Fruit fly (Drosophila melanogaster) Kc167 (cell line): Measurements from ENCODE around the gene Sas10.

Experiments used
- Myc ChIP-seq: fragments of >200 bp; optimal IDR thresholded peaks from 2 replicates; lab custom pipeline; 2017; ENCODE audit warnings: missing external identifiers
- Sin3A ChIP-seq: fragments of >200 bp; optimal IDR thresholded peaks from 2 replicates; lab custom pipeline; 2018; ENCODE audit warnings: missing external identifiers
- h ChIP-seq: fragments of >200 bp; optimal IDR thresholded peaks from 3 replicates; lab custom pipeline; 2018; ENCODE audit warnings: missing external identifiers
- insv ChIP-seq: fragments of >200 bp; optimal IDR thresholded peaks from 3 replicates; lab custom pipeline; 2018; ENCODE audit warnings: missing external identifiers
- psq ChIP-seq: fragments of >200 bp; optimal IDR thresholded peaks from 2 replicates; lab custom pipeline; 2017; ENCODE audit warnings: missing external identifiers
- ttk ChIP-seq: sonication (Bioruptor generic); optimal IDR thresholded peaks from 2 replicates; lab custom pipeline; 2017; ENCODE audit warnings: missing external identifiers

dm6 chrX:5299957-5300356 lies 17.3 kb upstream of the Sas10 start:
- TF ChIP-seq ttk (lab: Kevin White, UChicago), result no peak
- TF ChIP-seq psq, result no peak
- no peak for TF ChIP-seq Sin3A
- TF ChIP-seq Myc, result no peak
- no peak for TF ChIP-seq h (lab: Kevin White, UChicago)
- TF ChIP-seq insv (lab: Kevin White, UChicago), result no peak
